Fruit fly (Drosophila melanogaster): ENCODE measurements around the gene CG17806.

CG17806 gene

DNA sequence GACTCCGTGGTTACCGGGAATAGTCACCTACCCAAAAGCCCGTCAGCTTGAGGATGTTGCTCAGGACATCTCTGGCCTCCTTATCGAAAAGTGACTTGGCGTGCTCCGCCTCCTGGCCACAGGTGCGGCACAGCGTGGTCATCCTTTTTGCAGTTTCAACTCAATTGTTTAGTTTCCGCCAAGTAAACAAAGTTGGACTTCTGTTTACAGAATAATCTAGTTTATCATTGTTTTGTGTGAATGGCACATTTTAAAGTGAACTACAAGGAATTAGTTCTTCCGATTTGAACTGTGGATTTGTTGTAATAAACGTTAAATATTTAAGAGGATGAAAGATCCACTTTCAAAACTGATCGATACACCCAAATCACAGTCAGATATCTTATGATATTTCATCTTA lies at the start of gene CG17806 (continued):
- TF ChIP-seq trem (tag; optimal IDR thresholded peaks at IDR 0.05), result peak; percentile 9
- no peak for TF ChIP-seq bcd (GFP tag; optimal IDR thresholded peaks at IDR 0.05)
- TF ChIP-seq CG6765 (GFP tag; optimal IDR thresholded peaks at IDR 0.05), result no peak
- peak; percentile 29 for TF ChIP-seq gem (tag; optimal IDR thresholded peaks at IDR 0.05)
- TF ChIP-seq eve (GFP tag; optimal IDR thresholded peaks at IDR 0.05), result no peak
- no peak for TF ChIP-seq CG10366 (GFP tag; IDR thresholded peaks at IDR 0.05)
- no peak for TF ChIP-seq pros (GFP tag; optimal IDR thresholded peaks at IDR 0.05)
- no peak for TF ChIP-seq CG11398 (GFP tag; optimal IDR thresholded peaks at IDR 0.05)
- no peak for TF ChIP-seq Dref (GFP tag; IDR thresholded peaks at IDR 0.05)
- TF ChIP-seq gce (GFP tag; IDR thresholded peaks at IDR 0.05), result no peak
- no peak for TF ChIP-seq Mad (GFP tag; optimal IDR thresholded peaks at IDR 0.05)
- TF ChIP-seq Oli (tag; optimal IDR thresholded peaks at IDR 0.05), result no peak
- TF ChIP-seq bigmax (GFP tag; optimal IDR thresholded peaks at IDR 0.05), result no peak
- TF ChIP-seq ftz-f1 (GFP tag; optimal IDR thresholded peaks at IDR 0.05), result no peak
- peak; percentile 1 for TF ChIP-seq CG33557 (GFP tag; optimal IDR thresholded peaks at IDR 0.05)
- TF ChIP-seq ems (GFP tag; optimal IDR thresholded peaks at IDR 0.05), result no peak
- TF ChIP-seq usp (GFP tag; optimal IDR thresholded peaks at IDR 0.05), result no peak
- no peak for TF ChIP-seq Doc2 (GFP tag; IDR thresholded peaks at IDR 0.05)
- TF ChIP-seq scrt (GFP tag; optimal IDR thresholded peaks at IDR 0.05), result no peak
- TF ChIP-seq HLH4C (GFP tag; IDR thresholded peaks at IDR 0.05; ENCODE audit: partially characterized antibody), result no peak
- peak; percentile 64 for TF ChIP-seq MBD-R2 (GFP tag; IDR thresholded peaks at IDR 0.05)
- no peak for TF ChIP-seq B-H1 (GFP tag; IDR thresholded peaks at IDR 0.05)
- TF ChIP-seq Myb (GFP tag; optimal IDR thresholded peaks at IDR 0.05), result no peak
- no peak for TF ChIP-seq gt (GFP tag; IDR thresholded peaks at IDR 0.05)
- TF ChIP-seq p53 (GFP tag; optimal IDR thresholded peaks at IDR 0.05), result no peak
- no peak for TF ChIP-seq NFAT (GFP tag; IDR thresholded peaks at IDR 0.05)
- TF ChIP-seq CG32767 (GFP tag; IDR thresholded peaks at IDR 0.05), result no peak
- TF ChIP-seq org-1 (GFP tag; optimal IDR thresholded peaks at IDR 0.05), result no peak
- no peak for TF ChIP-seq sens-2 (GFP tag; IDR thresholded peaks at IDR 0.05)
- TF ChIP-seq MESR4 (GFP tag; optimal IDR thresholded peaks at IDR 0.05), result peak; percentile 14
- TF ChIP-seq trh (GFP tag; optimal IDR thresholded peaks at IDR 0.05), result no peak
- TF ChIP-seq CG3065 (GFP tag; optimal IDR thresholded peaks at IDR 0.05), result no peak
- no peak for TF ChIP-seq cg (GFP tag; optimal IDR thresholded peaks at IDR 0.05)
- TF ChIP-seq gsb (GFP tag; IDR thresholded peaks at IDR 0.05), result no peak
- no peak for TF ChIP-seq stc (GFP tag; IDR thresholded peaks at IDR 0.05)
- no peak for TF ChIP-seq pan (optimal IDR thresholded peaks at IDR 0.05)
- no peak for TF ChIP-seq pan (GFP tag; optimal IDR thresholded peaks at IDR 0.05 in 1 of 2, IDR thresholded peaks at IDR 0.05 in 1 of 2)
- no peak for TF ChIP-seq CG9215 (GFP tag; IDR thresholded peaks at IDR 0.05)
- TF ChIP-seq Hsf (GFP tag; optimal IDR thresholded peaks at IDR 0.05), result no peak
- TF ChIP-seq CG2875 (GFP tag; optimal IDR thresholded peaks at IDR 0.05), result no peak
- TF ChIP-seq Dip3 (GFP tag; optimal IDR thresholded peaks at IDR 0.05), result no peak
- no peak for TF ChIP-seq CG7556 (GFP tag; optimal IDR thresholded peaks at IDR 0.05)
- TF ChIP-seq oc (tag; optimal IDR thresholded peaks at IDR 0.05), result no peak
- TF ChIP-seq CG9609 (GFP tag; optimal IDR thresholded peaks at IDR 0.05), result no peak
- no peak for TF ChIP-seq pum (GFP tag; optimal IDR thresholded peaks at IDR 0.05)
- TF ChIP-seq CG10274 (GFP tag; optimal IDR thresholded peaks at IDR 0.05), result no peak
- TF ChIP-seq pnt (GFP tag; optimal IDR thresholded peaks at IDR 0.05), result no peak
- TF ChIP-seq Dp (GFP tag; optimal IDR thresholded peaks at IDR 0.05), result peak; percentile 43
- peak; percentile 34; the same call in 1 of the 2 replicates for TF ChIP-seq Xrp1 (GFP tag; IDR thresholded peaks at IDR 0.05)
- TF ChIP-seq CG31224 (GFP tag; IDR thresholded peaks at IDR 0.05), result no peak
- no peak for TF ChIP-seq inv (GFP tag; IDR thresholded peaks at IDR 0.05; ENCODE audit: partially characterized antibody)
- peak; percentile 14 for TF ChIP-seq CoRest (tag; optimal IDR thresholded peaks at IDR 0.05)
- TF ChIP-seq bab2 (GFP tag; optimal IDR thresholded peaks at IDR 0.05), result no peak
- no peak for TF ChIP-seq tx (GFP tag; optimal IDR thresholded peaks at IDR 0.05)
